Fruit fly (Drosophila melanogaster) whole organism, embryonic: ENCODE results near the gene PhKgamma.

Source experiments
- Bgb ChIP-seq: fragments of 200-800 bp; sonication (Bioruptor generic); IDR thresholded peaks from 2 replicates; pipeline ENCODE4 v1.3.6; 2022; ENCODE audit warnings: missing biosample characterization, missing genetic modification characterization; ENCODE audit not compliant: partially characterized antibody
- BtbVII ChIP-seq: fragments of 200-800 bp; sonication (Bioruptor generic); optimal IDR thresholded peaks from 3 replicates; lab custom pipeline; 2017; ENCODE audit warnings: missing biosample characterization, mild to moderate bottlenecking, missing genetic modification characterization
- CG11085 ChIP-seq: fragments of 200-800 bp; sonication (Bioruptor generic); IDR thresholded peaks from 2 replicates; pipeline ENCODE4 v1.3.6; 2022; ENCODE audit warnings: missing biosample characterization, missing genetic modification characterization
- CG11398 ChIP-seq: fragments of 200-800 bp; sonication (Bioruptor generic); optimal IDR thresholded peaks from 2 replicates; lab custom pipeline; 2016; ENCODE audit warnings: missing biosample characterization, missing genetic modification characterization
- CG11560 ChIP-seq: fragments of 200-800 bp; sonication (Bioruptor generic); IDR thresholded peaks from 3 replicates; pipeline ENCODE4 v1.3.6; 2022; ENCODE audit warnings: missing biosample characterization, missing genetic modification characterization
- CG12391 ChIP-seq: fragments of 200-800 bp; sonication (Bioruptor generic); optimal IDR thresholded peaks from 3 replicates; lab custom pipeline; 2018; ENCODE audit warnings: missing biosample characterization, mild to moderate bottlenecking, missing genetic modification characterization, moderate library complexity
- CG13287 ChIP-seq: fragments of 200-800 bp; sonication (Bioruptor generic); IDR thresholded peaks from 2 replicates; pipeline ENCODE4 v1.3.6; 2022; ENCODE audit warnings: missing biosample characterization, missing genetic modification characterization; ENCODE audit not compliant: partially characterized antibody
- CG15011 ChIP-seq: fragments of 200-800 bp; sonication (Bioruptor generic); optimal IDR thresholded peaks from 3 replicates; lab custom pipeline; 2018; ENCODE audit warnings: missing biosample characterization, mild to moderate bottlenecking, missing genetic modification characterization
- CG15601 ChIP-seq: fragments of 200-800 bp; sonication (Bioruptor generic); optimal IDR thresholded peaks from 3 replicates; lab custom pipeline; 2019; ENCODE audit warnings: missing biosample characterization, mild to moderate bottlenecking, missing genetic modification characterization, moderate library complexity
- CG16815 ChIP-seq: fragments of 200-800 bp; sonication (Bioruptor generic); optimal IDR thresholded peaks from 3 replicates; lab custom pipeline; 2017; ENCODE audit warnings: missing biosample characterization, mild to moderate bottlenecking, missing genetic modification characterization
- CG17829 ChIP-seq: fragments of 200-800 bp; optimal IDR thresholded peaks from 2 replicates; lab custom pipeline; 2019; ENCODE audit warnings: missing biosample characterization, mild to moderate bottlenecking, missing genetic modification characterization, moderate library complexity
- CG33213 ChIP-seq: fragments of 200-800 bp; sonication (Bioruptor generic); optimal IDR thresholded peaks from 3 replicates; lab custom pipeline; 2016; ENCODE audit warnings: missing biosample characterization, missing genetic modification characterization
- CG43689 ChIP-seq: fragments of 200-800 bp; sonication (Bioruptor generic); IDR thresholded peaks from 2 replicates; pipeline ENCODE4 v1.3.6; 2022; ENCODE audit warnings: missing biosample characterization, missing genetic modification characterization
- CG8388 ChIP-seq: fragments of 200-800 bp; sonication (Bioruptor generic); optimal IDR thresholded peaks from 2 replicates; lab custom pipeline; 2019; ENCODE audit warnings: missing biosample characterization, mild to moderate bottlenecking, missing genetic modification characterization, moderate library complexity
- CG9932 ChIP-seq: fragments of 200-800 bp; sonication (Bioruptor generic); IDR thresholded peaks from 2 replicates; pipeline ENCODE4 v1.3.6; 2022; ENCODE audit warnings: missing biosample characterization, missing genetic modification characterization
- Chrac-16 ChIP-seq: fragments of 200-800 bp; sonication (Bioruptor generic); optimal IDR thresholded peaks from 3 replicates; lab custom pipeline; 2016; ENCODE audit warnings: missing biosample characterization, missing genetic modification characterization
- D19A ChIP-seq: fragments of 200-800 bp; optimal IDR thresholded peaks from 3 replicates; lab custom pipeline; 2019; ENCODE audit warnings: missing biosample characterization, mild to moderate bottlenecking, missing genetic modification characterization, moderate library complexity
- Dip3 ChIP-seq: fragments of 200-800 bp; sonication (Bioruptor generic); optimal IDR thresholded peaks from 3 replicates; lab custom pipeline; 2016; ENCODE audit warnings: missing biosample characterization, missing genetic modification characterization
- Eip74EF ChIP-seq, 2 experiments: fragments of 200-800 bp in 1 of 2; fragments of >200 bp in 1 of 2; sonication (Bioruptor generic) in 1 of 2; optimal IDR thresholded peaks; 2 replicates each; lab custom pipeline; 2017 to 2019; ENCODE audit warnings: missing biosample characterization in 2 of 2, missing genetic modification characterization in 2 of 2, mild to moderate bottlenecking in 1 of 2, moderate library complexity in 1 of 2
- Hmx ChIP-seq: fragments of 200-800 bp; sonication (Bioruptor generic); optimal IDR thresholded peaks from 2 replicates; lab custom pipeline; 2016; ENCODE audit warnings: missing biosample characterization, missing genetic modification characterization
- Hr78 ChIP-seq, 2 experiments: fragments of 200-800 bp in 1 of 2; fragments of >200 bp in 1 of 2; sonication (Bioruptor generic) in 1 of 2; optimal IDR thresholded peaks; 2 replicates each; lab custom pipeline; 2017 to 2019; ENCODE audit warnings: missing biosample characterization in 2 of 2, missing genetic modification characterization in 2 of 2, mild to moderate bottlenecking in 1 of 2, moderate library complexity in 1 of 2
- Jarid2 ChIP-seq: fragments of 200-800 bp; sonication (Bioruptor generic); optimal IDR thresholded peaks from 3 replicates; lab custom pipeline; 2017; ENCODE audit warnings: mild to moderate bottlenecking, missing biosample characterization, missing genetic modification reagents, missing genetic modification characterization
- Mad ChIP-seq: fragments of 200-800 bp; sonication (Bioruptor generic); optimal IDR thresholded peaks from 2 replicates; lab custom pipeline; 2016; ENCODE audit warnings: missing biosample characterization, missing genetic modification characterization
- NC2β ChIP-seq: fragments of 200-800 bp; sonication (Bioruptor generic); optimal IDR thresholded peaks from 2 replicates; lab custom pipeline; 2016; ENCODE audit warnings: missing biosample characterization, missing genetic modification characterization
- NFAT ChIP-seq: fragments of 200-800 bp; sonication (Bioruptor generic); IDR thresholded peaks from 2 replicates; pipeline ENCODE4 v1.3.6; 2022; ENCODE audit warnings: missing biosample characterization, missing genetic modification characterization
- ab ChIP-seq: fragments of 200-800 bp; sonication (Bioruptor generic); optimal IDR thresholded peaks from 2 replicates; lab custom pipeline; 2016; ENCODE audit warnings: missing biosample characterization, missing genetic modification characterization
- abd-A ChIP-seq: fragments of 200-800 bp; sonication (Bioruptor generic); optimal IDR thresholded peaks from 3 replicates; lab custom pipeline; 2019; ENCODE audit warnings: missing biosample characterization, mild to moderate bottlenecking, missing genetic modification characterization, moderate library complexity
- bigmax ChIP-seq: fragments of 200-800 bp; sonication (Bioruptor generic); optimal IDR thresholded peaks from 2 replicates; lab custom pipeline; 2018; ENCODE audit warnings: missing biosample characterization, mild to moderate bottlenecking, missing genetic modification characterization
- bowl ChIP-seq: fragments of 200-800 bp; sonication (Bioruptor generic); IDR thresholded peaks from 2 replicates; pipeline ENCODE4 v1.3.6; 2022; ENCODE audit warnings: missing biosample characterization, missing genetic modification characterization
- eve ChIP-seq, 2 experiments: fragments of >200 bp; optimal IDR thresholded peaks; 2 replicates each; lab custom pipeline; 2017; ENCODE audit warnings: missing biosample characterization in 2 of 2, missing genetic modification characterization in 2 of 2
- fd3F ChIP-seq: fragments of 200-800 bp; sonication (Bioruptor generic); optimal IDR thresholded peaks from 2 replicates; lab custom pipeline; 2018; ENCODE audit warnings: missing biosample characterization, mild to moderate bottlenecking, missing genetic modification characterization, moderate library complexity
- fu2 ChIP-seq: fragments of 200-800 bp; sonication (Bioruptor generic); optimal IDR thresholded peaks from 2 replicates; lab custom pipeline; 2016; ENCODE audit warnings: missing biosample characterization, missing genetic modification characterization
- hkb ChIP-seq, 2 experiments: fragments of 200-800 bp in 1 of 2; fragments of >200 bp in 1 of 2; sonication (Bioruptor generic) in 1 of 2; IDR thresholded peaks in 1 of 2; optimal IDR thresholded peaks in 1 of 2; 2 replicates each; pipeline versions ENCODE4 v1.3.6 to Lab custom; 2017 to 2022; ENCODE audit warnings: missing biosample characterization in 1 of 2, missing genetic modification characterization in 1 of 2
- jigr1 ChIP-seq: fragments of 200-800 bp; sonication (Bioruptor generic); IDR thresholded peaks from 3 replicates; pipeline ENCODE4 v1.3.6; 2022; ENCODE audit warnings: missing biosample characterization, missing genetic modification characterization
- mirr ChIP-seq: fragments of 200-800 bp; sonication (Bioruptor generic); optimal IDR thresholded peaks from 3 replicates; lab custom pipeline; 2018; ENCODE audit warnings: missing biosample characterization, mild to moderate bottlenecking, missing genetic modification characterization
- mld ChIP-seq: fragments of 200-800 bp; sonication (Bioruptor generic); IDR thresholded peaks from 3 replicates; pipeline ENCODE4 v1.3.6; 2022; ENCODE audit warnings: missing biosample characterization, missing genetic modification characterization; ENCODE audit not compliant: partially characterized antibody
- nau ChIP-seq: fragments of 200-800 bp; sonication (Bioruptor generic); optimal IDR thresholded peaks from 3 replicates; lab custom pipeline; 2017; ENCODE audit warnings: missing biosample characterization, mild to moderate bottlenecking, missing genetic modification characterization, missing genetic modification reagents
- nerfin-2 ChIP-seq: fragments of 200-800 bp; sonication (Bioruptor generic); IDR thresholded peaks from 2 replicates; pipeline ENCODE4 v1.3.6; 2022; ENCODE audit warnings: missing biosample characterization, missing genetic modification characterization; ENCODE audit not compliant: partially characterized antibody
- nmo ChIP-seq: fragments of 200-800 bp; sonication (Bioruptor generic); optimal IDR thresholded peaks from 2 replicates; lab custom pipeline; 2018; ENCODE audit warnings: missing biosample characterization, mild to moderate bottlenecking, missing genetic modification characterization, moderate library complexity
- p53 ChIP-seq: fragments of 200-800 bp; sonication (Bioruptor generic); optimal IDR thresholded peaks from 2 replicates; lab custom pipeline; 2016; ENCODE audit warnings: missing biosample characterization, missing genetic modification characterization
- psq ChIP-seq: fragments of 200-800 bp; sonication (Bioruptor generic); optimal IDR thresholded peaks from 2 replicates; lab custom pipeline; 2017; ENCODE audit warnings: missing biosample characterization, missing genetic modification characterization
- seq ChIP-seq: fragments of 200-800 bp; sonication (Bioruptor generic); IDR thresholded peaks from 2 replicates; pipeline ENCODE4 v1.3.6; 2022; ENCODE audit warnings: missing biosample characterization, missing genetic modification characterization
- tgo ChIP-seq: fragments of 200-800 bp; sonication (Bioruptor generic); IDR thresholded peaks from 3 replicates; pipeline ENCODE4 v1.3.6; 2022; ENCODE audit warnings: missing biosample characterization, missing genetic modification characterization
- tna ChIP-seq: fragments of 200-800 bp; sonication (Bioruptor generic); IDR thresholded peaks from 2 replicates; pipeline ENCODE4 v1.3.6; 2022; ENCODE audit warnings: missing biosample characterization, missing genetic modification characterization; ENCODE audit not compliant: partially characterized antibody
- unc-4 ChIP-seq: fragments of 200-800 bp; sonication (Bioruptor generic); IDR thresholded peaks from 2 replicates; pipeline ENCODE4 v1.3.6; 2022; ENCODE audit warnings: missing biosample characterization, missing genetic modification characterization; ENCODE audit not compliant: partially characterized antibody
- usp ChIP-seq: fragments of >200 bp; optimal IDR thresholded peaks from 2 replicates; lab custom pipeline; 2017; ENCODE audit warnings: missing biosample characterization, missing genetic modification characterization
- vvl ChIP-seq: fragments of 200-800 bp; sonication (Bioruptor generic); IDR thresholded peaks from 2 replicates; pipeline ENCODE4 v1.3.6; 2022; ENCODE audit warnings: missing biosample characterization, missing genetic modification characterization
- zfh2 ChIP-seq: fragments of 200-800 bp; sonication (Bioruptor generic); optimal IDR thresholded peaks from 2 replicates; lab custom pipeline; 2016; ENCODE audit warnings: missing biosample characterization, missing genetic modification characterization

PhKgamma gene

dm6 chrX:11714529-11715262 lies 19.8 kb downstream of the PhKgamma start (continued):
- TF ChIP-seq CG11398 (GFP tag; lab: Kevin White, UChicago) (peak; percentile 78), Dip3 (peak; percentile 61), CG11085 (peak; percentile 55; the same call in 1 of the 2 replicates), CG16815 (GFP tag; lab: Kevin White, UChicago) (peak; percentile 37), Chrac-16 (GFP tag; lab: Kevin White, UChicago) (peak; percentile 7), Hr78 (GFP tag; optimal IDR thresholded peaks at IDR 0.05; lab: Kevin White, UChicago) (peak in 1 of 2 experiments; percentile 16), nerfin-2 (GFP tag; lab: Robert Waterston, UW) (no peak), CG11560 (tag; lab: Robert Waterston, UW) (peak; percentile 47; the same call in 2 of the 3 replicates), abd-A (tag; lab: Kevin White, UChicago) (peak; percentile 22), usp (GFP tag; lab: Kevin White, UChicago) (no peak), fu2 (peak; percentile 72), NC2β (GFP tag; lab: Kevin White, UChicago) (peak; percentile 23), hkb (optimal IDR thresholded peaks at IDR 0.05; lab: Kevin White, UChicago) (no peak), hkb (GFP tag; IDR thresholded peaks at IDR 0.05; lab: Robert Waterston, UW) (peak; percentile 68), CG43689 (GFP tag; lab: Robert Waterston, UW) (no peak), CG9932 (GFP tag; lab: Robert Waterston, UW) (peak; percentile 69), jigr1 (GFP tag; lab: Robert Waterston, UW) (no peak; the same call in 2 of the 3 replicates), bigmax (GFP tag; lab: Kevin White, UChicago) (no peak), p53 (no peak), Hmx (GFP tag; lab: Kevin White, UChicago) (no peak), Jarid2 (GFP tag; lab: Kevin White, UChicago) (peak; percentile 60), mld (GFP tag; lab: Robert Waterston, UW) (no peak), CG13287 (GFP tag; lab: Robert Waterston, UW) (peak; percentile 48; the same call in 1 of the 2 replicates), Mad (GFP tag; lab: Kevin White, UChicago) (peak; percentile 54), psq (GFP tag; lab: Kevin White, UChicago) (peak; percentile 95), CG8388 (GFP tag; lab: Kevin White, UChicago) (peak; percentile 34), seq (GFP tag; lab: Robert Waterston, UW) (peak; percentile 62), NFAT (GFP tag; lab: Robert Waterston, UW) (peak; percentile 62; the same call in 1 of the 2 replicates), eve (GFP tag; optimal IDR thresholded peaks at IDR 0.05; lab: Kevin White, UChicago) (no peak), BtbVII (peak; percentile 42), Bgb (GFP tag; lab: Robert Waterston, UW) (no peak), CG33213 (GFP tag; lab: Kevin White, UChicago) (peak; percentile 11), zfh2 (GFP tag; lab: Kevin White, UChicago) (peak; percentile 82), fd3F (GFP tag; lab: Kevin White, UChicago) (peak; percentile 46), CG17829 (tag; lab: Kevin White, UChicago) (peak; percentile 73), CG15601 (tag; lab: Kevin White, UChicago) (no peak), bowl (peak; percentile 34; the same call in 1 of the 2 replicates), nau (GFP tag; lab: Kevin White, UChicago) (peak; percentile 58), CG12391 (tag; lab: Kevin White, UChicago) (peak; percentile 52), tgo (GFP tag; lab: Robert Waterston, UW) (peak; percentile 63), vvl (GFP tag; lab: Robert Waterston, UW) (peak; percentile 62), ab (GFP tag; lab: Kevin White, UChicago) (no peak), nmo (peak; percentile 61), tna (GFP tag; lab: Robert Waterston, UW) (no peak), CG15011 (GFP tag; lab: Kevin White, UChicago) (peak; percentile 38), mirr (peak; percentile 8), D19A (tag; lab: Kevin White, UChicago) (peak; percentile 77), unc-4 (peak; percentile 30), Eip74EF (GFP tag; optimal IDR thresholded peaks at IDR 0.05; lab: Kevin White, UChicago) (peak in 1 of 2 experiments; percentile 46)
